Fruit fly (Drosophila melanogaster): ENCODE results near the gene Polr3A.

Polr3A gene

DNA sequence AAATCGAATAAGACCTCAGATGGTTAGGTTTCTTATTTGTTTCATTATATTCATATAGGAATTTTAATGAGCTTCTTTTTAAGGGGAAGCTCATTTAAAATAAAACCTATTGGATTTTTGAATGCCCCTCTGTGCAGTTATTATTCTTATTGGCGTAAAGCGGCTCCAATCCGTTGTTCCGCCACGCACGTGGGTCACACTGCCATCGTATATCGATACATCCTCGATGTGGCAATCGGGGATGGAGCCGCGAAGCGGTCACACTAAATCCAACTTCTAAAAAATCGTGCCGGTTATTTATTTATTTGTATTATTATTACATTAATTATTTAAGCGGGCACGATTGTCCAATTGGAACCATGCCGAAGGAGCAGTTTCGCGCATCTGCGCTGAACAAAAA is at the start of gene Polr3A:
Polr3A (plus strand) TSS at position 234 of the 400 bp plus-strand sequence.
- TF ChIP-seq CG8478 (optimal IDR thresholded peaks at IDR 0.05) = no peak
- TF ChIP-seq CTCF (optimal IDR thresholded peaks at IDR 0.05) = no peak

DNA sequence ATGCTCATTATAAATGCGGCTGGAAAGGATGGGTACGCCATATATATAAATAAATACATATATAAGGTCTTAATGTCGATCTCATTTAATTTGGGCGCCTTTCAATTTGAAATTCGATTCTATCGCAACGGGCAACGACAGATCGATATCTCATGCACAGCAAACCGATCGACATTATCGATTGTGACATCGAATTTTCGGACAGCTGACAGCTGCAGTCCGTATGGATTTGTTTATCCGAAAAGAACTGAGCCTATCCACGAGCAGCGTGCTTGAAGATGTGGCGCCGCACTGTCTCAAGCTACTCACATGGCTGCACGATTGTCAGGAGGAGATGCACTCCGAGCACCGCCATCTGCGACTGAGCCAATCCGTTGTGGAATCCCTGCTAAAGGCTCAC is 30.8 kb upstream of the Polr3A start, which contains the start of gene CG8191:
CG8191 (plus strand) TSS at position 211 of the 400 bp plus-strand sequence.
- TF ChIP-seq CTCF (optimal IDR thresholded peaks at IDR 0.05) = no peak
- TF ChIP-seq CG8478 (optimal IDR thresholded peaks at IDR 0.05) = no peak

DNA sequence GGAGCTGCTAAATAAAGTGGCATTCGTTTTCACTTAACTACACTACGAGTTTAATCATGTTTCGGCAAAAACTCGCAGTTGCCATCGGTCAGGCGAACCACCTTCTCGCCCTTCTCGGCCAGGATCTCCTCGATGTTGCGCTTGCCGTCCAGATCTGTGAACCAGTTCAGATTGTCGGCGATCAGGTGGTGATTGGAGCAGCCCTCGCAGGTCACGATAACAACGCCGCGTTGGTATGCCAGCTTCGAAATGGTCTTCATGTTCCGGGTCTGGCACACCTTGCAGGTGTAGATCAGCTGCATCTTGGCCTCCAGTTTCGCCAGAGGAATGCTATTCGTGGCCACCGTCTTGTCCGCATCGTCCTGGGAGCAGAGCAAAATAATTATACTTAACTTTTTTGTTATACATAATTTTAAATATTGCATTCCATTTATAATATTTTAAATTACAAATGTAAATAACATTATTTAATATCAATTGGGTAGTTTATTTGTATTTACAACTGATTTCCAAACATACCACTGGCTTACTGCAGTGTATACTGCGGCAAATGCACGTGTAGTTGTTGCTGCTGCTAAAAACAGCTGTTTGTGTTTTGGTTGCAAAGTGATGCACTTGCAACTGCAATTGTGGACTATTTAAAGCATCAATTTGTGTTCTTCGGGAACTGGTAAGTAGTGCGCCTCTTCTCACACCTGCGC is 29.4 kb upstream of the Polr3A start:
- TF ChIP-seq CTCF (optimal IDR thresholded peaks at IDR 0.05) (no peak), CG8478 (optimal IDR thresholded peaks at IDR 0.05) (no peak)

- TF ChIP-seq CTCF (optimal IDR thresholded peaks at IDR 0.05) (no peak), CG8478 (optimal IDR thresholded peaks at IDR 0.05) (no peak)
These were observed 28.8 kb upstream of the Polr3A start, which contains the start of the genes CG12379 and MagR for dm6 chrX:15733995-15734394. Gene CG12379 (minus strand): TSS chrX:15733996. Gene MagR (plus strand): TSS chrX:15734270.

DNA sequence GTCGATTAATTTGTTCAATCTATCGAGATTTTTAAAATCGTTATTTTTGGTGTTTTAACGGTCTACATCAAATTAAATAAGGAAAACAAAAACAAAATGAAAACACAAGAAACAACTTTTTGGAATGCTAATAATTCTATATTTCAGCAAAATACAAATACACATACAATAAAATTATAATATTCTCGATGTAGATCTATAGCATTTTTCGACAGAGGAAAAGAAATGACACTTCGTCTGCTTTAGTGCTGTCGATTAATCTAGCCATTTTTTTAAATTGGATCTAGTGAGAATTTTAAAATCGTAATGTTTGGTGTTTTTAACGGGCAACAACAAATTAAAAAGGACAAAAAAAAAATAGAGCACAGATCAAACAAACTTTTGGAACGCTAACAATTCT is 25.6 kb upstream of the Polr3A start, which contains the start of gene Arp6:
Arp6 (minus strand) TSS at position 11 of the 400 bp plus-strand sequence.
- TF ChIP-seq CTCF (optimal IDR thresholded peaks at IDR 0.05) (no peak), CG8478 (optimal IDR thresholded peaks at IDR 0.05) (no peak)

DNA sequence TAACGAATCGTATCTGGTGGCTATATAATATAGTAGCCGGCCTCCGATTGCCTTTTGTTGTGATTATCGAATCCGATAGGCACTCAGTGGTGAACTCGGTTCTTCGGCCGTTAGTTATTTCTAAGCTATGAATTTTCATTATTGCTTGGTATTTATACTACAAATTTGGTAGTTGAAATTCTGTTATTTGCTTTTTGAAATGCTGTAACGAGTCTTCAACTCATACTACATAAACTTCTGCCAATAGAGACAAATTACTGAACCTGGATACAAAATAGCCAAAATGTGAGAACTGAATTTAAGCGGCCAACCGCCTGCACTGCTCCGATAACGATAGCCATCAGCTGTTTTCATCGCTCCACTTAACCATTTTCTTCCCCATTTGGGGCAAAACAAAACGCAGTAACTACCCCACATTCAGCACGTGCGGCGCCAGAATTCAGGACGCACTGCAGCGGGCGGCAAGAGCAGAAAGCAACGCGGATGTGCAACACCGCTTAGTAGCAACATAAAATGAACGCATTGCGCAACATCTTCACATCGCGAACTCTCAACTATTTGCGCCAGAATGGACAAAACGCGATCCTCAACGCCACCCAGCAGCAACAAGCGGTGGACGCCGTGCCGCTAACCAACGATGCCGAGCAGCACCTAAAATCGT is 23.7 kb upstream of the Polr3A start, which contains the start of the genes CG11679 and CG8206:
CG11679 (minus strand) TSS at position 65 of the 661 bp plus-strand sequence.
CG8206 (plus strand) TSS at position 341 of the 661 bp plus-strand sequence.
- no peak for TF ChIP-seq CTCF (optimal IDR thresholded peaks at IDR 0.05)
- no peak for TF ChIP-seq CG8478 (optimal IDR thresholded peaks at IDR 0.05)

DNA sequence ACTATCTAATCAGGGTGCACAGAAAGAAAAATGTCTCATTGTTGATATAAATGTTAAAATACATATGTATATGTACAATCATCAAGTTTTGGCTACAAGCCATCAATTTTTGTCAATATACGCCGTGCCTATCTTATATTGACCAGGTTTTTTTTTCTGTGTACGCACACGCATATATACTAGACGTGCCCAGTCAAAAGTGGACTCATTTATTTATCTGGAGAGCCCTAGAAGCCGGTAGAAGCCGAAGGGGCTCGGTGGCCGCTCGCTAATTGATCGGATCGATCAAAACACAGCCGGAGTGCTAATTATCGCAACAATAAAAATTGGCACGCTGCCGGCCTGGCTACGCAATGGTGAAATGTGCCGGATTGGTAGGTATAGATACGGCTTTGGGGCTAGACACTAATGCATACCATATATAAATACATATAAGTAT is 22.4 kb upstream of the Polr3A start:
- TF ChIP-seq CG8478 (optimal IDR thresholded peaks at IDR 0.05) = no peak
- TF ChIP-seq CTCF (optimal IDR thresholded peaks at IDR 0.05) = no peak

dm6 chrX:15740881-15741280 is 21.9 kb upstream of the Polr3A start:
- TF ChIP-seq CG8478 (optimal IDR thresholded peaks at IDR 0.05) (no peak), CTCF (optimal IDR thresholded peaks at IDR 0.05) (no peak)

DNA sequence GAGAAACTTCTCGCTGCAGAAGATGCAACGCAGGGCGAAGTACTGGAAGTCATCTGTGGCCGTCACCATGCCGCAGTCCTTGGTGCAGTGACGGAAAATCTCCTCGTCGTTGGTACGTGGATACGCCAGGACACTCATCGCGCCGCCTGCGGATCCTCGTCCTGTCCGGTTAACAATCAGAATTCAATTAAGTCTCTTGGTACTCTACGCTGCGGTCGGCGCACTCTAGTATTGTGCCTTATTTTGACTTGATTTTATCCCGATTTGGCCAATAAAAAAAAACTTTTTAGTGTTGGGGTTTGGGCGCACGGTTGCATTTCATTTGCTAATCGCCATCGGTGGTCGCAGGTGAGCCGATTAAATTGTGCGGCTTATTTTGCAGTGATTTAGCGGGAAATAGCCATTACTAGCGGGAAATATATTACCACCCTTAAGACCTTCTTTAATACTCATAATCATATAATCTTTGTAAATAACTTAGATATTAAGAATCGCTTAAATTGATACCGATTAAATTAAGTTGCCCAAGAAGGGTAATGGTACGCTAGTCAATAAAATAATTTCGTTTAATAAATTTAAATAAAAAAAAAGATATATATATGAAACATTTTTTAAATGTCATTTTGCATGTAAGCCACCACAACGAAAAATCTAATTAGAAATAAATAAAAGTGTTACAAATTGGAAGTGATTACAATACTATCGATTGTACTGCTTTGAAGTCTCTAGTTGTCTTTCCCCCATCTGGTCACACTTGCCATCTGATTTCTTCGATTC is 16.7 kb upstream of the Polr3A start, which contains the start of the genes CG8944 and CCT6:
CG8944 (minus strand) TSS at position 327 of the 777 bp plus-strand sequence.
CCT6 (plus strand) TSS at position 744 of the 777 bp plus-strand sequence.
- TF ChIP-seq CG8478 (optimal IDR thresholded peaks at IDR 0.05) (no peak), CTCF (optimal IDR thresholded peaks at IDR 0.05) (no peak)

DNA sequence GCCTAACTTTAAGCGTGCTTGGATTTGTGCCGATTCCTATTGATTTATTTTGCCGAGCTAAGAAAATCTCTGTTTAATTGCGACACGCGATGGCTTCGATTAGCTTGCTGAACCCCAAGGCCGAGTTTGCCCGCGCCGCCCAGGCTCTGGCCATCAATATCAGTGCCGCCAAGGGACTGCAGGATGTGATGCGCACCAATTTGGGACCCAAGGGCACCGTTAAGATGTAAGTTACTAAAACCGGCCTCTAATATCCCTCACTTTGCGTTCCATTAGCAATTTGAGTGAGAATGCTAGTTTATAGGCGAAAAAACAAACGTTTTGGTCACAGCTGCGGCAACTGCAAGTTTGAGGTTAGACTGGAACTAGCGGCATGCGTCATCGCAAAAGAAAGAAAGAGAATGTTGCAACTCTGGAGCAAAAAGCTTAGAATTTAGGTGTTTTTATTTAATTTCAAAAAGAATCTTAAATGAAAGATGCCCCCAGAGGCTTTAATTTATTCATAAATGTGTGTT is 16.0 kb upstream of the Polr3A start:
- no peak for TF ChIP-seq CTCF (optimal IDR thresholded peaks at IDR 0.05)
- no peak for TF ChIP-seq CG8478 (optimal IDR thresholded peaks at IDR 0.05)

DNA sequence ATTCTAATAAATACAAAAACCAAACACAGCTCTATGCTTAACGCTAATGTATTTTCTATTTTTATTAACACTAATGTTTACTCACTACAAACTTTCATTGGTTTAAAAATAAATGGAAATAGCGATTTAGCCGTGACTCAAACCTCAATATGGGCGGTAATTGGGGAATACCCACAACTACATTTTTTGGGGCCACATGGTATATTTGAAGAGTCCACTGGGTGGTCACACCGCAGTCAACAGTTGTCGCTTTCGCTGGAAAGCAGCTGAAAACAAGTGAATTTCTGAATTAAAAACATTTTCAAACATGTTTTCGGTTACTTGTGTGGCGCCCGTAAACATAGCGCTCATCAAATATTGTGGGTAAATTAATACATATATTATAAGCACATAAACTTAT is 13.8 kb upstream of the Polr3A start, which contains the start of gene Mvd:
Mvd (plus strand) TSS at position 222 of the 400 bp plus-strand sequence.
- TF ChIP-seq CTCF (optimal IDR thresholded peaks at IDR 0.05) (peak in 1 of 2 experiments; percentile 45), CG8478 (optimal IDR thresholded peaks at IDR 0.05) (no peak)

- TF ChIP-seq CTCF (optimal IDR thresholded peaks at IDR 0.05) (no peak), CG8478 (optimal IDR thresholded peaks at IDR 0.05) (no peak)
These were observed 6.7 kb upstream of the Polr3A start, which contains the start of gene CG8260 for dm6 chrX:15756018-15756417. Gene CG8260 (plus strand): TSS chrX:15756318.

DNA sequence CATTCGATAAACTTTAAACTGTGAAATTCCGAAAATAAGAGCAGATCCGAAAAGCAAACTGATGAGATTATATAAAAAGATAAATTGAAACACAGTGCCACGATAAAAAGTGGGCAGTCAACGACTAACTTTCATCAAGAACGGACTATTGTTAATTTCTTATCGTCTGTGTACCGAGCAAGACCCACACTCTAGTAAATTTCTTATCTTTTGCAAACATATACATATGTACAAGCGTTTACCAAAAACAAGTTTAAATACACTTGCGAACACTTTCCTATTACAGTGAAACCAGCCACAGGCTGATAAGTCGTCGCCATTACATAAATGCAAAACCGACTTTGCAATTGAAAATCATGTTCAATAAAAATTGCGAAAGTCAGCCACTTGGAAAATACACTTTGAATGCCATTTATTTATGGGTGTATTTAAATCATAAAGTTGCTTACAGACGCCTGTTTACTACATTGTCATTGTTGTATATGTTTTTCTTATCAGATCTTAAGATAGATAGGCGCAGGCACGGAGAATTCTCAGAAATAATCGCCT is 4.0 kb upstream of the Polr3A start:
- TF ChIP-seq CG8478 (optimal IDR thresholded peaks at IDR 0.05) (no peak), CTCF (optimal IDR thresholded peaks at IDR 0.05) (no peak)

- TF ChIP-seq CG8478 (optimal IDR thresholded peaks at IDR 0.05) = no peak
- TF ChIP-seq CTCF (optimal IDR thresholded peaks at IDR 0.05) = no peak
These were observed 2.9 kb upstream of the Polr3A start for dm6 chrX:15759752-15760446.

All from S2 (cell line).